Worm (Caenorhabditis elegans): ENCODE measurements around the gene B0035.3.

ce11 chrIV:11336180-11336579 lies 21.4 kb upstream of the B0035.3 start:
- TF ChIP-seq zfp-2 (tag; optimal IDR thresholded peaks at IDR 0.05) (no peak), nhr-77 (tag; optimal IDR thresholded peaks at IDR 0.05) (no peak), unc-130 (GFP tag; optimal IDR thresholded peaks at IDR 0.05) (no peak)
